Fruit fly (Drosophila melanogaster) whole organism, prepupa: ENCODE results near the gene Cdc42.

Experiments
- CG8319 ChIP-seq: fragments of 200-800 bp; sonication (Bioruptor generic); optimal IDR thresholded peaks from 3 replicates; lab custom pipeline; 2016; ENCODE audit warnings: missing biosample characterization, missing genetic modification characterization
- CG9139 ChIP-seq: fragments of 200-800 bp; sonication (Bioruptor generic); optimal IDR thresholded peaks from 3 replicates; lab custom pipeline; 2017; ENCODE audit warnings: missing biosample characterization, mild to moderate bottlenecking, missing genetic modification characterization
- Hr39 ChIP-seq: fragments of 200-800 bp; sonication (Bioruptor generic); optimal IDR thresholded peaks from 2 replicates; lab custom pipeline; 2016; ENCODE audit warnings: missing biosample characterization, missing genetic modification characterization
- OdsH ChIP-seq: fragments of 200-800 bp; sonication (Bioruptor generic); optimal IDR thresholded peaks from 3 replicates; lab custom pipeline; 2016; ENCODE audit warnings: missing biosample characterization, missing genetic modification characterization
- esn ChIP-seq: fragments of 200-800 bp; sonication (Bioruptor generic); optimal IDR thresholded peaks from 2 replicates; lab custom pipeline; 2016; ENCODE audit warnings: missing biosample characterization, mild to moderate bottlenecking, missing genetic modification characterization, moderate library complexity
- fd85E ChIP-seq: fragments of 200-800 bp; sonication (Bioruptor generic); optimal IDR thresholded peaks from 3 replicates; lab custom pipeline; 2016; ENCODE audit warnings: missing biosample characterization, missing genetic modification characterization
- pdm3 ChIP-seq: fragments of 200-800 bp; sonication (Bioruptor generic); optimal IDR thresholded peaks from 3 replicates; lab custom pipeline; 2016; ENCODE audit warnings: missing biosample characterization, missing genetic modification characterization

DNA sequence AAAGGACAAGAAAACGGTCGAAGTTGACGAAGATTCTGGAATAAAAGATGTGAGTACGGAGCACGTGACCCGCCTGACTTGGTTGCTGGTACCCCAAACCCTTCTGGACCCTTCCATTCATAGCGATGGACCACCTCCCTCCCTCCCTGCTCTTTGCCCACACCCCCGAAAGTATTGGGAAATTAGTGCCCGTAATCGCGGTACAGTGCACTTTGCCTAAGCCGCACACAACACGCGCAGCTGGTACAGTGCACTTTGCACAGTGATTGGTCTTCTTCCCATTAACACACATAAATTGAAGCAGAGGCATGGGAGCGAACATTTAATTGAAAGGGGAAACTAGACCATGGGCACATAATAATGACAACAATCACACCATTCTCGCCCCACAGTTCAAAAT lies 12.8 kb upstream of the Cdc42 start:
- TF ChIP-seq fd85E (GFP tag; lab: Kevin White, UChicago) (no peak), esn (no peak), pdm3 (GFP tag; lab: Kevin White, UChicago) (no peak), CG9139 (GFP tag; lab: Kevin White, UChicago) (no peak), Hr39 (GFP tag; lab: Kevin White, UChicago) (no peak), CG8319 (GFP tag; lab: Kevin White, UChicago) (no peak), OdsH (GFP tag; lab: Kevin White, UChicago) (no peak)
